Comparison of ENCODE assay signal across 7 fruit fly cellular contexts in genomic region chrX:1399056-1400003, dm6.
TF ChIP-seq lines count a peak whose summit lies in the region.

No protein-coding gene starts in this region.

- TF ChIP-seq CTCF in S2 (optimal IDR thresholded peaks at IDR 0.05; lab: Kevin White, UChicago) = peak; percentile 56
- peak; percentile 60 for TF ChIP-seq CTCF in whole organism, embryonic (GFP tag; optimal IDR thresholded peaks at IDR 0.05; lab: Kevin White, UChicago)

TF ChIP-seq in whole organism, 6 proteins besides CTCF, POLR2A, EP300 and RAD21:
- TF ChIP-seq EcR (GFP tag; optimal IDR thresholded peaks at IDR 0.05; lab: Kevin White, UChicago) = no peak
- peak; percentile 95 for TF ChIP-seq CG8478 (optimal IDR thresholded peaks at IDR 0.05; lab: Kevin White, UChicago)
- TF ChIP-seq psq (optimal IDR thresholded peaks at IDR 0.05; lab: Kevin White, UChicago) = no peak
- TF ChIP-seq pan (optimal IDR thresholded peaks at IDR 0.05; lab: Kevin White, UChicago) = no peak
- TF ChIP-seq Dll (optimal IDR thresholded peaks at IDR 0.05; lab: Kevin White, UChicago) = peak; percentile 53
- no peak for TF ChIP-seq usp (GFP tag; optimal IDR thresholded peaks at IDR 0.05; lab: Kevin White, UChicago)

TF ChIP-seq in whole organism, adult, 20 proteins besides CTCF, POLR2A, EP300 and RAD21 (continues in another document):
- TF ChIP-seq cnc (optimal IDR thresholded peaks at IDR 0.05; lab: Kevin White, UChicago) (no peak), CG1620 (GFP tag; optimal IDR thresholded peaks at IDR 0.05; lab: Kevin White, UChicago) (peak; percentile 6), Mnt (GFP tag; optimal IDR thresholded peaks at IDR 0.05; lab: Kevin White, UChicago) (peak; percentile 79), kay (GFP tag; lab: Kevin White, UChicago; ENCODE audit: borderline replicate concordance) (no peak), bab1 (GFP tag; optimal IDR thresholded peaks at IDR 0.05; lab: Kevin White, UChicago) (no peak), CG33017 (tag; optimal IDR thresholded peaks at IDR 0.05; lab: Kevin White, UChicago) (no peak), tj (GFP tag; optimal IDR thresholded peaks at IDR 0.05; lab: Kevin White, UChicago) (peak; percentile 50), Crg-1 (GFP tag; optimal IDR thresholded peaks at IDR 0.05; lab: Kevin White, UChicago) (no peak), CG7101 (tag; optimal IDR thresholded peaks at IDR 0.05; lab: Kevin White, UChicago) (no peak), Clk (GFP tag; optimal IDR thresholded peaks at IDR 0.05; lab: Kevin White, UChicago) (peak; percentile 22), pad (GFP tag; optimal IDR thresholded peaks at IDR 0.05; lab: Kevin White, UChicago) (peak; percentile 63), CG14711 (tag; optimal IDR thresholded peaks at IDR 0.05; lab: Kevin White, UChicago) (no peak), cic (GFP tag; optimal IDR thresholded peaks at IDR 0.05; lab: Kevin White, UChicago) (peak; percentile 79), Hr96 (GFP tag; optimal IDR thresholded peaks at IDR 0.05; lab: Kevin White, UChicago) (peak; percentile 45), ovo (GFP tag; optimal IDR thresholded peaks at IDR 0.05; lab: Kevin White, UChicago) (peak; percentile 87), CG11617 (GFP tag; optimal IDR thresholded peaks at IDR 0.05; lab: Kevin White, UChicago) (peak; percentile 71), CG12768 (GFP tag; optimal IDR thresholded peaks at IDR 0.05; lab: Kevin White, UChicago) (peak; percentile 82)

TF ChIP-seq in whole organism, embryonic, 481 proteins besides CTCF, POLR2A, EP300 and RAD21 (continues in another document):
- TF ChIP-seq CG8765 (GFP tag; IDR thresholded peaks at IDR 0.05; lab: Robert Waterston, UW) (no peak; the same call in 1 of the 2 replicates), sc (optimal IDR thresholded peaks at IDR 0.05; lab: Kevin White, UChicago) (no peak), sc (GFP tag; optimal IDR thresholded peaks at IDR 0.05; lab: Kevin White, UChicago) (no peak), CG12391 (tag; optimal IDR thresholded peaks at IDR 0.05; lab: Kevin White, UChicago) (no peak), CG12155 (GFP tag; optimal IDR thresholded peaks at IDR 0.05; lab: Kevin White, UChicago) (no peak), CG9817 (tag; optimal IDR thresholded peaks at IDR 0.05; lab: Kevin White, UChicago) (no peak), Atf3 (GFP tag; optimal IDR thresholded peaks at IDR 0.05; lab: Kevin White, UChicago) (no peak), NC2α (GFP tag; optimal IDR thresholded peaks at IDR 0.05; lab: Kevin White, UChicago) (no peak), CG5180 (GFP tag; optimal IDR thresholded peaks at IDR 0.05; lab: Kevin White, UChicago) (peak; percentile 91), Rx (GFP tag; IDR thresholded peaks at IDR 0.05; lab: Robert Waterston, UW) (no peak), CG4730 (GFP tag; IDR thresholded peaks at IDR 0.05; lab: Robert Waterston, UW) (no peak), ci (GFP tag; IDR thresholded peaks at IDR 0.05; lab: Robert Waterston, UW) (peak; percentile 60; the same call in 2 of the 3 replicates), jigr1 (GFP tag; IDR thresholded peaks at IDR 0.05; lab: Robert Waterston, UW) (no peak), CG18619 (GFP tag; optimal IDR thresholded peaks at IDR 0.05; lab: Kevin White, UChicago) (no peak), her (GFP tag; optimal IDR thresholded peaks at IDR 0.05; lab: Kevin White, UChicago) (no peak), CG7839 (tag; optimal IDR thresholded peaks at IDR 0.05; lab: Kevin White, UChicago) (no peak), Dbx (GFP tag; IDR thresholded peaks at IDR 0.05; lab: Robert Waterston, UW) (no peak), CG1792 (GFP tag; optimal IDR thresholded peaks at IDR 0.05; lab: Kevin White, UChicago) (no peak)

TF ChIP-seq in whole organism, prepupa, 60 proteins besides CTCF, POLR2A, EP300 and RAD21 (continues in another document):
- TF ChIP-seq esn (GFP tag; optimal IDR thresholded peaks at IDR 0.05; lab: Kevin White, UChicago) (peak; percentile 27), CG34406 (GFP tag; optimal IDR thresholded peaks at IDR 0.05; lab: Kevin White, UChicago) (no peak), Gug (GFP tag; IDR thresholded peaks at IDR 0.05; lab: Robert Waterston, UW) (no peak), ss (GFP tag; optimal IDR thresholded peaks at IDR 0.05; lab: Kevin White, UChicago) (peak; percentile 19 to 24), Eip78C (GFP tag; lab: Kevin White, UChicago) (peak; percentile 72), OdsH (GFP tag; optimal IDR thresholded peaks at IDR 0.05; lab: Kevin White, UChicago) (no peak), CG8632 (GFP tag; optimal IDR thresholded peaks at IDR 0.05; lab: Kevin White, UChicago) (no peak), dac (GFP tag; optimal IDR thresholded peaks at IDR 0.05; lab: Kevin White, UChicago) (peak; percentile 32), Met (GFP tag; optimal IDR thresholded peaks at IDR 0.05; lab: Kevin White, UChicago) (peak; percentile 32), CG7368 (GFP tag; optimal IDR thresholded peaks at IDR 0.05; lab: Kevin White, UChicago) (peak; percentile 25), CG8119 (GFP tag; IDR thresholded peaks at IDR 0.05; lab: Robert Waterston, UW) (peak; percentile 35; the same call in 2 of the 3 replicates), Blimp-1 (GFP tag; optimal IDR thresholded peaks at IDR 0.05; lab: Kevin White, UChicago) (peak; percentile 100), Sox102F (GFP tag; optimal IDR thresholded peaks at IDR 0.05; lab: Kevin White, UChicago) (no peak), Eip75B (GFP tag; optimal IDR thresholded peaks at IDR 0.05; lab: Kevin White, UChicago) (peak; percentile 79), cyc (GFP tag; optimal IDR thresholded peaks at IDR 0.05; lab: Kevin White, UChicago) (no peak), Sox14 (GFP tag; optimal IDR thresholded peaks at IDR 0.05; lab: Kevin White, UChicago) (peak; percentile 13), CG9139 (GFP tag; optimal IDR thresholded peaks at IDR 0.05; lab: Kevin White, UChicago) (no peak), CG4318 (GFP tag; optimal IDR thresholded peaks at IDR 0.05; lab: Kevin White, UChicago) (no peak), eg (GFP tag; IDR thresholded peaks at IDR 0.05; lab: Robert Waterston, UW) (peak; percentile 7; the same call in 1 of the 3 replicates)

TF ChIP-seq in whole organism, pupa, 21 proteins besides CTCF, POLR2A, EP300 and RAD21 (continues in another document):
- peak; percentile 45; the same call in 2 of the 3 replicates for TF ChIP-seq CG4496 (GFP tag; IDR thresholded peaks at IDR 0.05; lab: Robert Waterston, UW)
- TF ChIP-seq CG13204 (GFP tag; optimal IDR thresholded peaks at IDR 0.05; lab: Kevin White, UChicago) = peak; percentile 100
- peak; percentile 17; the same call in 1 of the 2 replicates for TF ChIP-seq CG12605 (GFP tag; IDR thresholded peaks at IDR 0.05; lab: Robert Waterston, UW)
- peak; percentile 27 for TF ChIP-seq CG14655 (GFP tag; optimal IDR thresholded peaks at IDR 0.05; lab: Kevin White, UChicago)
- TF ChIP-seq CG8301 (tag; optimal IDR thresholded peaks at IDR 0.05; lab: Kevin White, UChicago) = no peak
- peak; percentile 79 for TF ChIP-seq CG32121 (GFP tag; IDR thresholded peaks at IDR 0.05; lab: Robert Waterston, UW)
- no peak for TF ChIP-seq gl (tag; optimal IDR thresholded peaks at IDR 0.05; lab: Kevin White, UChicago)
- TF ChIP-seq Pif1A (GFP tag; optimal IDR thresholded peaks at IDR 0.05; lab: Kevin White, UChicago) = no peak
- TF ChIP-seq CG8159 (tag; optimal IDR thresholded peaks at IDR 0.05; lab: Kevin White, UChicago) = no peak
- TF ChIP-seq D1 (tag; optimal IDR thresholded peaks at IDR 0.05; lab: Kevin White, UChicago) = no peak
- peak; percentile 12 for TF ChIP-seq Snoo (tag; optimal IDR thresholded peaks at IDR 0.05; lab: Kevin White, UChicago)
- no peak for TF ChIP-seq CG17806 (tag; optimal IDR thresholded peaks at IDR 0.05; lab: Kevin White, UChicago)
- TF ChIP-seq EcR (GFP tag; optimal IDR thresholded peaks at IDR 0.05; lab: Kevin White, UChicago) = peak; percentile 85
- no peak for TF ChIP-seq CG15710 (tag; optimal IDR thresholded peaks at IDR 0.05; lab: Kevin White, UChicago)
- TF ChIP-seq Pif1B (GFP tag; optimal IDR thresholded peaks at IDR 0.05; lab: Kevin White, UChicago) = no peak
- TF ChIP-seq CG9948 (tag; optimal IDR thresholded peaks at IDR 0.05; lab: Kevin White, UChicago) = no peak
- TF ChIP-seq rn (GFP tag; IDR thresholded peaks at IDR 0.05; lab: Robert Waterston, UW) = no peak
- no peak; the same call in 2 of the 3 replicates for TF ChIP-seq fd96Ca (GFP tag; IDR thresholded peaks at IDR 0.05; lab: Robert Waterston, UW)
- no peak for TF ChIP-seq CG34367 (tag; optimal IDR thresholded peaks at IDR 0.05; lab: Kevin White, UChicago)
- TF ChIP-seq Ets98B (GFP tag; IDR thresholded peaks at IDR 0.05; lab: Robert Waterston, UW) = peak; percentile 43

TF ChIP-seq in whole organism, wandering third instar larva, 38 proteins besides CTCF, POLR2A, EP300 and RAD21:
- peak; percentile 39 for TF ChIP-seq Hr83 (GFP tag; optimal IDR thresholded peaks at IDR 0.05; lab: Kevin White, UChicago; ENCODE audit: poor library complexity, severe bottlenecking)
- peak; percentile 5 for TF ChIP-seq fru (GFP tag; optimal IDR thresholded peaks at IDR 0.05; lab: Kevin White, UChicago)
- peak; percentile 36 for TF ChIP-seq br (GFP tag; optimal IDR thresholded peaks at IDR 0.05; lab: Kevin White, UChicago)
- no peak for TF ChIP-seq sv (GFP tag; optimal IDR thresholded peaks at IDR 0.05; lab: Kevin White, UChicago)
- TF ChIP-seq dl (GFP tag; optimal IDR thresholded peaks at IDR 0.05; lab: Kevin White, UChicago; ENCODE audit: insufficient read depth in 1 of 2, partially characterized antibody in 2 of 2) = peak; percentile 25 to 82
- TF ChIP-seq Dif (GFP tag; optimal IDR thresholded peaks at IDR 0.05; lab: Kevin White, UChicago; ENCODE audit: partially characterized antibody) = peak; percentile 81
- TF ChIP-seq psq (GFP tag; optimal IDR thresholded peaks at IDR 0.05; lab: Kevin White, UChicago) = peak; percentile 19
- no peak for TF ChIP-seq N (GFP tag; optimal IDR thresholded peaks at IDR 0.05; lab: Kevin White, UChicago)
- peak; percentile 70 for TF ChIP-seq Vsx2 (GFP tag; optimal IDR thresholded peaks at IDR 0.05; lab: Kevin White, UChicago; ENCODE audit: partially characterized antibody)
- no peak for TF ChIP-seq brk (GFP tag; optimal IDR thresholded peaks at IDR 0.05; lab: Kevin White, UChicago)
- no peak for TF ChIP-seq Myc (optimal IDR thresholded peaks at IDR 0.05; lab: Kevin White, UChicago)
- peak; percentile 17 for TF ChIP-seq h (GFP tag; optimal IDR thresholded peaks at IDR 0.05; lab: Kevin White, UChicago)
- TF ChIP-seq Jra (GFP tag; optimal IDR thresholded peaks at IDR 0.05; lab: Kevin White, UChicago) = peak; percentile 30
- TF ChIP-seq Sp1 (GFP tag; optimal IDR thresholded peaks at IDR 0.05; lab: Kevin White, UChicago) = peak; percentile 12
- TF ChIP-seq woc (GFP tag; optimal IDR thresholded peaks at IDR 0.05; lab: Kevin White, UChicago) = peak; percentile 80
- no peak for TF ChIP-seq Rel (GFP tag; optimal IDR thresholded peaks at IDR 0.05; lab: Kevin White, UChicago)
- peak; percentile 11 for TF ChIP-seq Rel (tag; optimal IDR thresholded peaks at IDR 0.05; lab: Kevin White, UChicago)
